Fruit fly (Drosophila melanogaster) whole organism, embryonic: ENCODE results near the gene CG9270.

Experiments used
- Adf1 ChIP-seq: fragments of 200-800 bp; sonication (Bioruptor generic); IDR thresholded peaks from 2 replicates; pipeline ENCODE4 v1.3.6; 2022; ENCODE audit warnings: missing biosample characterization, missing genetic modification characterization
- Atf3 ChIP-seq: fragments of 200-800 bp; sonication (Bioruptor generic); optimal IDR thresholded peaks from 3 replicates; lab custom pipeline; 2016; ENCODE audit warnings: missing biosample characterization, missing genetic modification characterization
- Awh ChIP-seq: fragments of 200-800 bp; sonication (Bioruptor generic); IDR thresholded peaks from 2 replicates; pipeline ENCODE4, ENCODE4 v1.3.6; 2022; ENCODE audit warnings: missing biosample characterization, missing genetic modification characterization
- BtbVII ChIP-seq: fragments of 200-800 bp; sonication (Bioruptor generic); optimal IDR thresholded peaks from 3 replicates; lab custom pipeline; 2017; ENCODE audit warnings: missing biosample characterization, mild to moderate bottlenecking, missing genetic modification characterization
- CG10267 ChIP-seq: fragments of 200-800 bp; sonication (Bioruptor generic); optimal IDR thresholded peaks from 2 replicates; lab custom pipeline; 2018; ENCODE audit warnings: missing biosample characterization, mild to moderate bottlenecking, missing genetic modification characterization, moderate library complexity
- CG10431 ChIP-seq: fragments of 200-800 bp; sonication (Bioruptor generic); optimal IDR thresholded peaks from 3 replicates; lab custom pipeline; 2018; ENCODE audit warnings: missing biosample characterization, mild to moderate bottlenecking, missing genetic modification characterization
- CG10654 ChIP-seq: fragments of 200-800 bp; sonication (Bioruptor generic); optimal IDR thresholded peaks from 2 replicates; lab custom pipeline; 2016; ENCODE audit warnings: missing biosample characterization, missing genetic modification characterization
- CG11247 ChIP-seq: fragments of 200-800 bp; sonication (Bioruptor generic); IDR thresholded peaks from 2 replicates; pipeline ENCODE4 v1.3.6; 2022; ENCODE audit warnings: missing biosample characterization, missing genetic modification characterization
- CG11696 ChIP-seq: fragments of 200-800 bp; sonication (Bioruptor generic); IDR thresholded peaks from 2 replicates; pipeline ENCODE4 v1.3.6; 2022; ENCODE audit warnings: missing biosample characterization, missing genetic modification characterization
- CG12769 ChIP-seq: fragments of 200-800 bp; sonication (Bioruptor generic); optimal IDR thresholded peaks from 2 replicates; lab custom pipeline; 2019; ENCODE audit warnings: missing biosample characterization, mild to moderate bottlenecking, missing genetic modification characterization, moderate library complexity
- CG13894 ChIP-seq: fragments of 200-800 bp; sonication (Bioruptor generic); optimal IDR thresholded peaks from 3 replicates; lab custom pipeline; 2018; ENCODE audit warnings: missing biosample characterization, mild to moderate bottlenecking, missing genetic modification characterization, moderate library complexity
- CG15514 ChIP-seq: fragments of 200-800 bp; sonication (Bioruptor generic); optimal IDR thresholded peaks from 3 replicates; lab custom pipeline; 2017; ENCODE audit warnings: missing biosample characterization, missing genetic modification characterization, mild to moderate bottlenecking, moderate library complexity, missing genetic modification reagents
- CG17385 ChIP-seq: fragments of 200-800 bp; sonication (Bioruptor generic); optimal IDR thresholded peaks from 3 replicates; lab custom pipeline; 2018; ENCODE audit warnings: missing biosample characterization, mild to moderate bottlenecking, missing genetic modification characterization
- CG2116 ChIP-seq: fragments of 200-800 bp; sonication (Bioruptor generic); optimal IDR thresholded peaks from 3 replicates; lab custom pipeline; 2018; ENCODE audit warnings: missing biosample characterization, mild to moderate bottlenecking, missing genetic modification characterization
- CG3726 ChIP-seq: fragments of 200-800 bp; sonication (Bioruptor generic); IDR thresholded peaks from 3 replicates; pipeline ENCODE4, ENCODE4 v1.3.6; 2022; ENCODE audit warnings: missing biosample characterization, missing genetic modification characterization
- CG42726 ChIP-seq: fragments of 200-800 bp; sonication (Bioruptor generic); IDR thresholded peaks from 2 replicates; pipeline ENCODE4 v1.3.6; 2022; ENCODE audit warnings: missing biosample characterization, missing genetic modification characterization; ENCODE audit not compliant: partially characterized antibody
- CG6765 ChIP-seq: fragments of 200-800 bp; sonication (Bioruptor generic); optimal IDR thresholded peaks from 3 replicates; lab custom pipeline; 2017; ENCODE audit warnings: missing biosample characterization, mild to moderate bottlenecking, missing genetic modification characterization
- CG7839 ChIP-seq: fragments of 200-800 bp; sonication (Bioruptor generic); optimal IDR thresholded peaks from 3 replicates; lab custom pipeline; 2018; ENCODE audit warnings: missing biosample characterization, mild to moderate bottlenecking, missing genetic modification characterization, moderate library complexity
- CG8359 ChIP-seq: fragments of 200-800 bp; sonication (Bioruptor generic); optimal IDR thresholded peaks from 2 replicates; lab custom pipeline; 2017; ENCODE audit warnings: missing biosample characterization, mild to moderate bottlenecking, missing genetic modification characterization, borderline replicate concordance
- CG8388 ChIP-seq: fragments of 200-800 bp; sonication (Bioruptor generic); optimal IDR thresholded peaks from 2 replicates; lab custom pipeline; 2019; ENCODE audit warnings: missing biosample characterization, mild to moderate bottlenecking, missing genetic modification characterization, moderate library complexity
- CG9797 ChIP-seq: fragments of 200-800 bp; sonication (Bioruptor generic); optimal IDR thresholded peaks from 3 replicates; lab custom pipeline; 2018; ENCODE audit warnings: missing biosample characterization, mild to moderate bottlenecking, missing genetic modification characterization
- D ChIP-seq, 2 experiments: fragments of 200-800 bp in 1 of 2; fragments of >200 bp in 1 of 2; sonication (Bioruptor generic) in 1 of 2; optimal IDR thresholded peaks; 2 replicates in 1 of 2; 3 replicates in 1 of 2; lab custom pipeline; 2017; ENCODE audit warnings: mild to moderate bottlenecking in 1 of 2, missing biosample characterization in 1 of 2, missing genetic modification characterization in 1 of 2, missing genetic modification reagents in 1 of 2
- Dbx ChIP-seq: fragments of 200-800 bp; sonication (Bioruptor generic); IDR thresholded peaks from 3 replicates; pipeline ENCODE4 v1.3.6; 2022; ENCODE audit warnings: missing biosample characterization, missing genetic modification characterization
- Dfd ChIP-seq, 2 experiments: fragments of >200 bp; optimal IDR thresholded peaks; 2 replicates each; lab custom pipeline; 2017; ENCODE audit warnings: missing biosample characterization in 2 of 2, missing genetic modification characterization in 2 of 2
- Fer3 ChIP-seq: fragments of 200-800 bp; sonication (Bioruptor generic); optimal IDR thresholded peaks from 2 replicates; lab custom pipeline; 2018; ENCODE audit warnings: missing biosample characterization, mild to moderate bottlenecking, missing genetic modification characterization, moderate library complexity
- H15 ChIP-seq: fragments of 200-800 bp; sonication (Bioruptor generic); IDR thresholded peaks from 3 replicates; pipeline ENCODE4 v1.3.6; 2022; ENCODE audit warnings: missing biosample characterization, missing genetic modification characterization
- HHEX ChIP-seq: fragments of 200-800 bp; sonication (Bioruptor generic); optimal IDR thresholded peaks from 3 replicates; lab custom pipeline; 2017; ENCODE audit warnings: missing biosample characterization, mild to moderate bottlenecking, missing genetic modification characterization, missing genetic modification reagents
- HLH3B ChIP-seq: fragments of 200-800 bp; sonication (Bioruptor generic); IDR thresholded peaks from 2 replicates; pipeline ENCODE4 v1.3.6; 2022; ENCODE audit warnings: missing biosample characterization, missing genetic modification characterization
- Hmr ChIP-seq: fragments of 200-800 bp; sonication (Bioruptor generic); optimal IDR thresholded peaks from 3 replicates; lab custom pipeline; 2017; ENCODE audit warnings: mild to moderate bottlenecking, missing biosample characterization, missing genetic modification reagents, missing genetic modification characterization
- Max ChIP-seq: fragments of 200-800 bp; sonication (Bioruptor generic); optimal IDR thresholded peaks from 2 replicates; lab custom pipeline; 2016; ENCODE audit warnings: missing biosample characterization, mild to moderate bottlenecking, missing genetic modification characterization
- Vsx1 ChIP-seq: fragments of 200-800 bp; sonication (Bioruptor generic); optimal IDR thresholded peaks from 2 replicates; lab custom pipeline; 2017; ENCODE audit warnings: missing biosample characterization, mild to moderate bottlenecking, missing genetic modification characterization, missing genetic modification reagents
- ase ChIP-seq: fragments of 200-800 bp; sonication (Bioruptor generic); IDR thresholded peaks from 3 replicates; pipeline ENCODE4 v1.3.6; 2022; ENCODE audit warnings: missing biosample characterization, missing genetic modification characterization
- bbx ChIP-seq: fragments of 200-800 bp; sonication (Bioruptor generic); IDR thresholded peaks from 2 replicates; pipeline ENCODE4 v1.3.6; 2022; ENCODE audit warnings: missing biosample characterization, missing genetic modification characterization; ENCODE audit not compliant: partially characterized antibody
- bowl ChIP-seq: fragments of 200-800 bp; sonication (Bioruptor generic); IDR thresholded peaks from 2 replicates; pipeline ENCODE4 v1.3.6; 2022; ENCODE audit warnings: missing biosample characterization, missing genetic modification characterization
- br ChIP-seq: fragments of >200 bp; optimal IDR thresholded peaks from 2 replicates; lab custom pipeline; 2017
- bsh ChIP-seq, 2 experiments: fragments of 200-800 bp; sonication (Bioruptor generic); optimal IDR thresholded peaks; 2 replicates each; lab custom pipeline; 2017 to 2018; ENCODE audit warnings: mild to moderate bottlenecking in 2 of 2, missing biosample characterization in 2 of 2, missing genetic modification characterization in 2 of 2, moderate library complexity in 1 of 2
- da ChIP-seq: fragments of 200-800 bp; sonication (Bioruptor generic); optimal IDR thresholded peaks from 2 replicates; lab custom pipeline; 2016; ENCODE audit warnings: missing biosample characterization, missing genetic modification characterization
- dati ChIP-seq: fragments of 200-800 bp; sonication (Bioruptor generic); IDR thresholded peaks from 2 replicates; pipeline ENCODE4 v1.3.6; 2022; ENCODE audit warnings: missing biosample characterization, missing genetic modification characterization
- disco-r ChIP-seq: fragments of 200-800 bp; sonication (Bioruptor generic); optimal IDR thresholded peaks from 2 replicates; lab custom pipeline; 2016; ENCODE audit warnings: missing biosample characterization, missing genetic modification characterization
- fd64A ChIP-seq: fragments of 200-800 bp; sonication (Bioruptor generic); optimal IDR thresholded peaks from 3 replicates; lab custom pipeline; 2018; ENCODE audit warnings: missing biosample characterization, mild to moderate bottlenecking, missing genetic modification characterization
- fru ChIP-seq: fragments of >200 bp; optimal IDR thresholded peaks from 2 replicates; lab custom pipeline; 2017
- gro ChIP-seq: fragments of 200-800 bp; sonication (Bioruptor generic); optimal IDR thresholded peaks from 2 replicates; lab custom pipeline; 2016; ENCODE audit warnings: missing biosample characterization, missing genetic modification characterization
- insv ChIP-seq, 2 experiments: fragments of 200-800 bp; sonication (Bioruptor generic); optimal IDR thresholded peaks; 3 replicates each; lab custom pipeline; 2016 to 2018; ENCODE audit warnings: missing biosample characterization in 2 of 2, missing genetic modification characterization in 2 of 2
- maf-S ChIP-seq: fragments of 200-800 bp; sonication (Bioruptor generic); optimal IDR thresholded peaks from 2 replicates; lab custom pipeline; 2016; ENCODE audit warnings: missing biosample characterization, missing genetic modification characterization
- mam ChIP-seq: fragments of 200-800 bp; sonication (Bioruptor generic); optimal IDR thresholded peaks from 3 replicates; lab custom pipeline; 2016; ENCODE audit warnings: missing biosample characterization, missing genetic modification characterization
- nau ChIP-seq: fragments of 200-800 bp; sonication (Bioruptor generic); optimal IDR thresholded peaks from 3 replicates; lab custom pipeline; 2017; ENCODE audit warnings: missing biosample characterization, mild to moderate bottlenecking, missing genetic modification characterization, missing genetic modification reagents
- ro ChIP-seq: fragments of 200-800 bp; sonication (Bioruptor generic); IDR thresholded peaks from 2 replicates; pipeline ENCODE4 v1.3.6; 2022; ENCODE audit warnings: missing biosample characterization, missing genetic modification characterization
- scrt ChIP-seq: fragments of 200-800 bp; sonication (Bioruptor generic); optimal IDR thresholded peaks from 2 replicates; lab custom pipeline; 2018; ENCODE audit warnings: missing biosample characterization, mild to moderate bottlenecking, missing genetic modification characterization, moderate library complexity
- sd ChIP-seq: fragments of 200-800 bp; sonication (Bioruptor generic); optimal IDR thresholded peaks from 3 replicates; lab custom pipeline; 2018; ENCODE audit warnings: missing biosample characterization, mild to moderate bottlenecking, missing genetic modification characterization, moderate library complexity
- stwl ChIP-seq: fragments of 200-800 bp; sonication (Bioruptor generic); optimal IDR thresholded peaks from 3 replicates; lab custom pipeline; 2018; ENCODE audit warnings: missing biosample characterization, mild to moderate bottlenecking, missing genetic modification characterization, moderate library complexity

The CG9270 gene

dm6 chr2L:20885889-20886507 lies 47.9 kb downstream of the CG9270 start (continued):
- TF ChIP-seq da (GFP tag; lab: Kevin White, UChicago) (no peak), Fer3 (tag; lab: Kevin White, UChicago) (no peak), CG13894 (tag; lab: Kevin White, UChicago) (no peak), dati (0 out of 2 replicates have a peak, but pooled peaks have one; percentile 8), gro (no peak), fd64A (GFP tag; lab: Kevin White, UChicago) (no peak), Hmr (GFP tag; lab: Kevin White, UChicago) (no peak), CG17385 (GFP tag; lab: Kevin White, UChicago) (no peak), CG11696 (GFP tag; lab: Robert Waterston, UW) (0 out of 2 replicates have a peak, but pooled peaks have one; percentile 6), stwl (tag; lab: Kevin White, UChicago) (no peak), disco-r (no peak), CG7839 (tag; lab: Kevin White, UChicago) (no peak), Dfd (GFP tag; optimal IDR thresholded peaks at IDR 0.05; lab: Kevin White, UChicago) (no peak), Adf1 (GFP tag; lab: Robert Waterston, UW) (no peak), H15 (GFP tag; lab: Robert Waterston, UW) (no peak), ase (GFP tag; lab: Robert Waterston, UW) (no peak), CG42726 (0 out of 2 replicates have a peak, but pooled peaks have one; percentile 6), bsh (GFP tag; optimal IDR thresholded peaks at IDR 0.05; lab: Kevin White, UChicago) (no peak), maf-S (GFP tag; lab: Kevin White, UChicago) (no peak), CG9797 (no peak), ro (GFP tag; lab: Robert Waterston, UW) (no peak), bbx (peak; percentile 32; the same call in 1 of the 2 replicates), Dbx (GFP tag; lab: Robert Waterston, UW) (0 out of 3 replicates have a peak, but pooled peaks have one; percentile 22), CG10431 (GFP tag; lab: Kevin White, UChicago) (peak; percentile 2), fru (lab: Kevin White, UChicago) (no peak), CG8359 (GFP tag; lab: Kevin White, UChicago) (no peak), Max (GFP tag; lab: Kevin White, UChicago) (no peak), bowl (no peak), Vsx1 (no peak), BtbVII (GFP tag; lab: Kevin White, UChicago) (no peak), CG3726 (no peak), CG2116 (GFP tag; lab: Kevin White, UChicago) (no peak), sd (tag; lab: Kevin White, UChicago) (peak; percentile 92), CG12769 (tag; lab: Kevin White, UChicago) (peak; percentile 78), CG8388 (GFP tag; lab: Kevin White, UChicago) (no peak), CG6765 (peak; percentile 16), scrt (GFP tag; lab: Kevin White, UChicago) (no peak), br (lab: Kevin White, UChicago) (no peak), Awh (GFP tag; lab: Robert Waterston, UW) (no peak), insv (GFP tag; optimal IDR thresholded peaks at IDR 0.05; lab: Kevin White, UChicago) (no peak), D (optimal IDR thresholded peaks at IDR 0.05; lab: Kevin White, UChicago) (no peak), D (GFP tag; optimal IDR thresholded peaks at IDR 0.05; lab: Kevin White, UChicago) (no peak), CG10654 (no peak), Atf3 (no peak), CG15514 (GFP tag; lab: Kevin White, UChicago) (no peak), HHEX (no peak), CG10267 (tag; lab: Kevin White, UChicago) (no peak), nau (GFP tag; lab: Kevin White, UChicago) (peak; percentile 39), mam (GFP tag; lab: Kevin White, UChicago) (no peak), HLH3B (GFP tag; lab: Robert Waterston, UW) (no peak), CG11247 (GFP tag; lab: Robert Waterston, UW) (no peak)
